Fruit fly (Drosophila melanogaster): ENCODE data around the gene Cdc45.

Gene Cdc45

dm6 chrX:1030478-1030877 lies at the start of gene Cdc45, which contains the start of gene Rpp21:
Gene Cdc45, minus strand, starts transcription at chrX:1030556.
Gene Rpp21, plus strand, starts transcription at chrX:1030758.
- TF ChIP-seq CG8478 (optimal IDR thresholded peaks at IDR 0.05) (no peak), usp (GFP tag; optimal IDR thresholded peaks at IDR 0.05) (no peak), EcR (GFP tag; optimal IDR thresholded peaks at IDR 0.05) (no peak), pan (optimal IDR thresholded peaks at IDR 0.05) (no peak), Dll (optimal IDR thresholded peaks at IDR 0.05) (no peak), psq (optimal IDR thresholded peaks at IDR 0.05) (no peak)

dm6 chrX:1063143-1063542 lies 32.8 kb upstream of the Cdc45 start:
- no peak for TF ChIP-seq usp (GFP tag; optimal IDR thresholded peaks at IDR 0.05)
- no peak for TF ChIP-seq EcR (GFP tag; optimal IDR thresholded peaks at IDR 0.05)
- no peak for TF ChIP-seq Dll (optimal IDR thresholded peaks at IDR 0.05)
- no peak for TF ChIP-seq psq (optimal IDR thresholded peaks at IDR 0.05)
- TF ChIP-seq CG8478 (optimal IDR thresholded peaks at IDR 0.05), result no peak
- no peak for TF ChIP-seq pan (optimal IDR thresholded peaks at IDR 0.05)

- TF ChIP-seq EcR (GFP tag; optimal IDR thresholded peaks at IDR 0.05), result no peak
- no peak for TF ChIP-seq Dll (optimal IDR thresholded peaks at IDR 0.05)
- TF ChIP-seq CG8478 (optimal IDR thresholded peaks at IDR 0.05), result no peak
- no peak for TF ChIP-seq usp (GFP tag; optimal IDR thresholded peaks at IDR 0.05)
- no peak for TF ChIP-seq psq (optimal IDR thresholded peaks at IDR 0.05)
- TF ChIP-seq pan (optimal IDR thresholded peaks at IDR 0.05), result no peak
Observed at dm6 chrX:1056338-1056737, 26.0 kb upstream of the Cdc45 start.

dm6 chrX:1052684-1053389 lies 22.5 kb upstream of the Cdc45 start:
- no peak for TF ChIP-seq EcR (GFP tag; optimal IDR thresholded peaks at IDR 0.05)
- TF ChIP-seq psq (optimal IDR thresholded peaks at IDR 0.05), result no peak
- no peak for TF ChIP-seq Dll (optimal IDR thresholded peaks at IDR 0.05)
- no peak for TF ChIP-seq pan (optimal IDR thresholded peaks at IDR 0.05)
- TF ChIP-seq CG8478 (optimal IDR thresholded peaks at IDR 0.05), result no peak
- no peak for TF ChIP-seq usp (GFP tag; optimal IDR thresholded peaks at IDR 0.05)

dm6 chrX:1051251-1051629 lies 20.9 kb upstream of the Cdc45 start, which contains the start of gene CG14629:
Gene CG14629, plus strand, starts transcription at chrX:1051525.
- no peak for TF ChIP-seq psq (optimal IDR thresholded peaks at IDR 0.05)
- TF ChIP-seq pan (optimal IDR thresholded peaks at IDR 0.05), result no peak
- TF ChIP-seq usp (GFP tag; optimal IDR thresholded peaks at IDR 0.05), result no peak
- no peak for TF ChIP-seq Dll (optimal IDR thresholded peaks at IDR 0.05)
- no peak for TF ChIP-seq CG8478 (optimal IDR thresholded peaks at IDR 0.05)
- no peak for TF ChIP-seq EcR (GFP tag; optimal IDR thresholded peaks at IDR 0.05)

dm6 chrX:1050617-1051250 lies 20.4 kb upstream of the Cdc45 start:
- TF ChIP-seq Dll (optimal IDR thresholded peaks at IDR 0.05), result no peak
- TF ChIP-seq EcR (GFP tag; optimal IDR thresholded peaks at IDR 0.05), result no peak
- no peak for TF ChIP-seq pan (optimal IDR thresholded peaks at IDR 0.05)
- no peak for TF ChIP-seq CG8478 (optimal IDR thresholded peaks at IDR 0.05)
- no peak for TF ChIP-seq usp (GFP tag; optimal IDR thresholded peaks at IDR 0.05)
- no peak for TF ChIP-seq psq (optimal IDR thresholded peaks at IDR 0.05)

dm6 chrX:1047695-1048094 lies 17.3 kb upstream of the Cdc45 start:
- TF ChIP-seq pan (optimal IDR thresholded peaks at IDR 0.05), result no peak
- no peak for TF ChIP-seq Dll (optimal IDR thresholded peaks at IDR 0.05)

dm6 chrX:1045924-1046323 lies 15.6 kb upstream of the Cdc45 start, which contains the start of gene CG42259:
Gene CG42259, plus strand, starts transcription at chrX:1046224.
- TF ChIP-seq usp (GFP tag; optimal IDR thresholded peaks at IDR 0.05), result no peak
- TF ChIP-seq psq (optimal IDR thresholded peaks at IDR 0.05), result no peak
- no peak for TF ChIP-seq Dll (optimal IDR thresholded peaks at IDR 0.05)
- no peak for TF ChIP-seq CG8478 (optimal IDR thresholded peaks at IDR 0.05)

dm6 chrX:1041407-1042038 lies 11.2 kb upstream of the Cdc45 start:
- TF ChIP-seq Dll (optimal IDR thresholded peaks at IDR 0.05), result no peak
- no peak for TF ChIP-seq CG8478 (optimal IDR thresholded peaks at IDR 0.05)
- no peak for TF ChIP-seq pan (optimal IDR thresholded peaks at IDR 0.05)
- TF ChIP-seq EcR (GFP tag; optimal IDR thresholded peaks at IDR 0.05), result no peak
- TF ChIP-seq psq (optimal IDR thresholded peaks at IDR 0.05), result no peak
- TF ChIP-seq usp (GFP tag; optimal IDR thresholded peaks at IDR 0.05), result no peak

- TF ChIP-seq EcR (GFP tag; optimal IDR thresholded peaks at IDR 0.05), result no peak
- TF ChIP-seq pan (optimal IDR thresholded peaks at IDR 0.05), result no peak
- TF ChIP-seq usp (GFP tag; optimal IDR thresholded peaks at IDR 0.05), result no peak
- no peak for TF ChIP-seq Dll (optimal IDR thresholded peaks at IDR 0.05)
- no peak for TF ChIP-seq psq (optimal IDR thresholded peaks at IDR 0.05)
- TF ChIP-seq CG8478 (optimal IDR thresholded peaks at IDR 0.05), result no peak
Observed at dm6 chrX:1033066-1033465, 2.7 kb upstream of the Cdc45 start.

dm6 chrX:1031196-1031595 lies 840 bp upstream of the Cdc45 start, which contains the start of gene CG14630:
Gene CG14630, plus strand, starts transcription at chrX:1031496.
- TF ChIP-seq CG8478 (optimal IDR thresholded peaks at IDR 0.05) (no peak), psq (optimal IDR thresholded peaks at IDR 0.05) (no peak), pan (optimal IDR thresholded peaks at IDR 0.05) (no peak), EcR (GFP tag; optimal IDR thresholded peaks at IDR 0.05) (no peak), Dll (optimal IDR thresholded peaks at IDR 0.05) (no peak), usp (GFP tag; optimal IDR thresholded peaks at IDR 0.05) (no peak)

- no peak for TF ChIP-seq usp (GFP tag; optimal IDR thresholded peaks at IDR 0.05)
- no peak for TF ChIP-seq pan (optimal IDR thresholded peaks at IDR 0.05)
- no peak for TF ChIP-seq EcR (GFP tag; optimal IDR thresholded peaks at IDR 0.05)
- no peak for TF ChIP-seq psq (optimal IDR thresholded peaks at IDR 0.05)
- no peak for TF ChIP-seq Dll (optimal IDR thresholded peaks at IDR 0.05)
- no peak for TF ChIP-seq CG8478 (optimal IDR thresholded peaks at IDR 0.05)
Observed at dm6 chrX:1026511-1026910, 3.8 kb downstream of the Cdc45 start, which contains the start of the genes CG32814, CG11638 and CG3021. Gene CG32814, minus strand, starts transcription at chrX:1026700. Gene CG11638, minus strand, starts transcription at chrX:1026703. Gene CG3021, plus strand, starts transcription at chrX:1026791.

Data from whole organism.